Fruit fly (Drosophila melanogaster) whole organism, pupa: Measurements from ENCODE around the gene CG6465.

Source experiments
- CG10348 ChIP-seq: fragments of 200-800 bp; sonication (Bioruptor generic); IDR thresholded peaks from 2 replicates; pipeline ENCODE4 v1.3.6; 2022; ENCODE audit warnings: missing biosample characterization, missing genetic modification characterization
- CG12605 ChIP-seq: fragments of 200-800 bp; sonication (Bioruptor generic); IDR thresholded peaks from 2 replicates; pipeline ENCODE4 v1.3.6; 2022; ENCODE audit warnings: missing biosample characterization, missing genetic modification characterization
- CG13204 ChIP-seq: fragments of 200-800 bp; sonication (Bioruptor generic); optimal IDR thresholded peaks from 2 replicates; lab custom pipeline; 2018; ENCODE audit warnings: missing biosample characterization, mild to moderate bottlenecking, missing genetic modification characterization, moderate library complexity
- CG14655 ChIP-seq: fragments of 200-800 bp; sonication (Bioruptor generic); optimal IDR thresholded peaks from 3 replicates; lab custom pipeline; 2017; ENCODE audit warnings: mild to moderate bottlenecking, missing biosample characterization, missing genetic modification reagents, missing genetic modification characterization
- CG15710 ChIP-seq: fragments of 200-800 bp; sonication (Bioruptor generic); optimal IDR thresholded peaks from 2 replicates; lab custom pipeline; 2018; ENCODE audit warnings: missing biosample characterization, mild to moderate bottlenecking, missing genetic modification characterization, moderate library complexity
- CG17806 ChIP-seq: fragments of 200-800 bp; sonication (Bioruptor generic); optimal IDR thresholded peaks from 2 replicates; lab custom pipeline; 2018; ENCODE audit warnings: missing biosample characterization, mild to moderate bottlenecking, missing genetic modification characterization, moderate library complexity
- CG32121 ChIP-seq: fragments of 200-800 bp; sonication (Bioruptor generic); IDR thresholded peaks from 2 replicates; pipeline ENCODE4 v1.3.6; 2022; ENCODE audit warnings: missing biosample characterization, missing genetic modification characterization
- CG34367 ChIP-seq: fragments of 200-800 bp; sonication (Bioruptor generic); optimal IDR thresholded peaks from 2 replicates; lab custom pipeline; 2018; ENCODE audit warnings: missing biosample characterization, mild to moderate bottlenecking, missing genetic modification characterization
- CG4496 ChIP-seq: fragments of 200-800 bp; sonication (Bioruptor generic); IDR thresholded peaks from 3 replicates; pipeline ENCODE4 v1.3.6; 2022; ENCODE audit warnings: missing biosample characterization, missing genetic modification characterization
- CG8159 ChIP-seq: fragments of 200-800 bp; sonication (Bioruptor generic); optimal IDR thresholded peaks from 3 replicates; lab custom pipeline; 2018; ENCODE audit warnings: missing biosample characterization, mild to moderate bottlenecking, missing genetic modification characterization, moderate library complexity
- CG8301 ChIP-seq: fragments of 200-800 bp; sonication (Bioruptor generic); optimal IDR thresholded peaks from 2 replicates; lab custom pipeline; 2018; ENCODE audit warnings: missing biosample characterization, mild to moderate bottlenecking, missing genetic modification characterization
- CG9948 ChIP-seq: fragments of 200-800 bp; sonication (Bioruptor generic); optimal IDR thresholded peaks from 2 replicates; lab custom pipeline; 2018; ENCODE audit warnings: missing biosample characterization, mild to moderate bottlenecking, missing genetic modification characterization, moderate library complexity
- D1 ChIP-seq: fragments of 200-800 bp; sonication (Bioruptor generic); optimal IDR thresholded peaks from 2 replicates; lab custom pipeline; 2018; ENCODE audit warnings: missing biosample characterization, mild to moderate bottlenecking, missing genetic modification characterization, moderate library complexity
- EcR ChIP-seq: fragments of 200-800 bp; sonication (Bioruptor generic); optimal IDR thresholded peaks from 3 replicates; lab custom pipeline; 2019; ENCODE audit warnings: missing biosample characterization, missing genetic modification characterization, mild to moderate bottlenecking, moderate library complexity, missing genetic modification reagents
- Ets98B ChIP-seq: fragments of 200-800 bp; sonication (Bioruptor generic); IDR thresholded peaks from 2 replicates; pipeline ENCODE4 v1.3.6; 2022; ENCODE audit warnings: missing biosample characterization, missing genetic modification characterization
- Pif1A ChIP-seq: fragments of 200-800 bp; sonication (Bioruptor generic); optimal IDR thresholded peaks from 3 replicates; lab custom pipeline; 2016; ENCODE audit warnings: missing biosample characterization, missing genetic modification characterization
- Pif1B ChIP-seq: fragments of 200-800 bp; sonication (Bioruptor generic); optimal IDR thresholded peaks from 3 replicates; lab custom pipeline; 2016; ENCODE audit warnings: missing biosample characterization, missing genetic modification characterization
- Snoo ChIP-seq: fragments of 200-800 bp; sonication (Bioruptor generic); optimal IDR thresholded peaks from 3 replicates; lab custom pipeline; 2017; ENCODE audit warnings: missing biosample characterization, mild to moderate bottlenecking, missing genetic modification characterization, inconsistent platforms
- fd96Ca ChIP-seq: fragments of 200-800 bp; sonication (Bioruptor generic); IDR thresholded peaks from 3 replicates; pipeline ENCODE4 v1.3.6; 2022; ENCODE audit warnings: missing biosample characterization, missing genetic modification characterization
- gl ChIP-seq: fragments of 200-800 bp; sonication (Bioruptor generic); optimal IDR thresholded peaks from 2 replicates; lab custom pipeline; 2018; ENCODE audit warnings: missing biosample characterization, mild to moderate bottlenecking, missing genetic modification characterization
- rn ChIP-seq: fragments of 200-800 bp; sonication (Bioruptor generic); IDR thresholded peaks from 2 replicates; pipeline ENCODE4 v1.3.6; 2022; ENCODE audit warnings: missing biosample characterization, missing genetic modification characterization

CG6465 gene

DNA sequence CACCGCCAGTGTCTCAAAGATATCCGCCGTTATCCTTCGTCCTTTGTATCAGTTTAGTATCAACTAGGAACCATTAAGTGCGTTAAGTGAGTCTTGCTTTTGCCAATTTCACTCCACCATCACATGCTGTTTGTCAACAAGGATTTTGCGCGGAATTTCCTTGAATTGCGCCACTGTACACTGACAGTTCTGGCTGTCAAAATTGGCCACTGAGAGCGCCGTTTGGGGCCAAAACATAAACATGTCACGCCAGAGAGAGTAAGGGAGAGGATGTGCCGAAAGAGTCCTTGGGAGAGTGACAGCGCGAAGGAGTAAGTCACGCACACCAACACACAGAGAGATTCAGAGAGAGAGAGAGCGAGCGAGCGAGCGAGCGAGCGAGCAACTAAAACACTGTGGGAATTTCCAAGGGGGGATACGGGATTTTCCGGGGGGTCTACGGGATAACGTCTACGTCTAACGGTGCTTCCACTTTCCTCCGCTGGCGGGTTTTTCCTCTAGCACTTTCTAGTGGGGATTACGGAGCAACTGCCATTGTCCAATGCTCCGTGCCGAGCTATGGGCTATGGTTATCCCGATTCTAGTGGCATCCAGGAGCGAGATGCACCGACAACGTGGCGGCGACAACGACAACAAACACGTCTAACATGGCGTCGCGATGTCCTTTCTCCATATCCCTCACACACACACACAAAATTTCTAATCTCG is 38.3 kb downstream of the CG6465 start:
- TF ChIP-seq CG15710 (tag; lab: Kevin White, UChicago) (no peak), CG4496 (GFP tag; lab: Robert Waterston, UW) (no peak), gl (tag; lab: Kevin White, UChicago) (no peak), CG10348 (GFP tag; lab: Robert Waterston, UW) (no peak), CG8159 (tag; lab: Kevin White, UChicago) (no peak), Ets98B (GFP tag; lab: Robert Waterston, UW) (no peak), rn (GFP tag; lab: Robert Waterston, UW) (no peak), CG34367 (tag; lab: Kevin White, UChicago) (no peak), D1 (no peak), EcR (GFP tag; lab: Kevin White, UChicago) (no peak), Snoo (tag; lab: Kevin White, UChicago) (no peak), CG8301 (tag; lab: Kevin White, UChicago) (no peak), fd96Ca (no peak), CG9948 (tag; lab: Kevin White, UChicago) (no peak)

DNA sequence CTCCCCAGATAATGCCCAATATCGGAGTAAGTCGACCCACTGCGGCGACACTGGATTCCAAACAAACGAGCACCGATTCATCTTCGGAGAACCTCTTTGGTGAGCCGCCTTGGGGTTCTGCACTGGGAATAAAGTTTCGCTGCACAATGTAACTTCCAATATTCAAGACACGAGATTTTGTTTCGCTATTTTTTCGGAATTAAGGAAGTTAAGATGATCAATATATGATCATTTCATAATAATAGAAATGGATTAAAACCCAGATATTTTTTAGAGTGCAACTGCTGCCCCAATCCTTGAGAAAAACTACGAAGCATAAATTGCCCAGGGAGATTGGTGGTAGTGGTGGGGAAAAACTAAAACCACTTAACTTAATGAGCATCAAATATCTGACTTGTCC is 41.0 kb downstream of the CG6465 start:
- TF ChIP-seq CG10348 (GFP tag; lab: Robert Waterston, UW) (no peak), CG8301 (tag; lab: Kevin White, UChicago) (peak; percentile 40), CG4496 (GFP tag; lab: Robert Waterston, UW) (0 out of 3 replicates have a peak, but pooled peaks have one; percentile 11), CG17806 (peak; percentile 15), CG14655 (peak; percentile 32), gl (tag; lab: Kevin White, UChicago) (no peak), CG12605 (GFP tag; lab: Robert Waterston, UW) (no peak), CG8159 (tag; lab: Kevin White, UChicago) (peak; percentile 3), D1 (no peak)

DNA sequence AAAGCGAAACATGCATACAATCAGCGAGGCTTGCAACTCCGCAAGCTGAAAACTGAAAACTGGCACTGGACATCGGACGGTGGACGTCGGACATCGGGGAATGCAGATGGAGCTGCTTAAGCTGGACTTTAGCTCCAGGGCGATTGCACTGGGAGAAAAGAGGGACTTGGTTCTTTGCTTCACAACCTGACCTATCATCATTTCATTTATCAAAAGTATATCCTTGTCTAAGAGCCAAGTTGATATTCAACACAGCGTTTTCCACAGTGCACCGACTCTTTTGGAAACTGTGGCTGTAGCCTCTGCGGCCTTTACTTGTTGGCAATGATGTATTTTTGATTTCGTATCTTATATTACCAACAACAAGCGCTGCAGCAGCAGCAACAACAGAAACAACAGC is 43.2 kb downstream of the CG6465 start:
- TF ChIP-seq CG4496 (GFP tag; lab: Robert Waterston, UW) (peak; percentile 81), rn (GFP tag; lab: Robert Waterston, UW) (peak; percentile 27; the same call in 1 of the 2 replicates), CG15710 (tag; lab: Kevin White, UChicago) (peak; percentile 48), Pif1B (peak; percentile 62), Pif1A (GFP tag; lab: Kevin White, UChicago) (peak; percentile 71), Ets98B (GFP tag; lab: Robert Waterston, UW) (peak; percentile 87), CG13204 (GFP tag; lab: Kevin White, UChicago) (peak; percentile 54), CG8301 (tag; lab: Kevin White, UChicago) (peak; percentile 75), CG17806 (peak; percentile 70), Snoo (tag; lab: Kevin White, UChicago) (peak; percentile 59), CG32121 (GFP tag; lab: Robert Waterston, UW) (peak; percentile 61), D1 (no peak), CG9948 (tag; lab: Kevin White, UChicago) (peak; percentile 46), fd96Ca (peak; percentile 77; the same call in 2 of the 3 replicates), gl (tag; lab: Kevin White, UChicago) (peak; percentile 35), CG14655 (peak; percentile 77), CG10348 (GFP tag; lab: Robert Waterston, UW) (no peak), CG8159 (tag; lab: Kevin White, UChicago) (peak; percentile 65), CG12605 (GFP tag; lab: Robert Waterston, UW) (peak; percentile 69; the same call in 1 of the 2 replicates), CG34367 (tag; lab: Kevin White, UChicago) (peak; percentile 54), EcR (GFP tag; lab: Kevin White, UChicago) (no peak)

DNA sequence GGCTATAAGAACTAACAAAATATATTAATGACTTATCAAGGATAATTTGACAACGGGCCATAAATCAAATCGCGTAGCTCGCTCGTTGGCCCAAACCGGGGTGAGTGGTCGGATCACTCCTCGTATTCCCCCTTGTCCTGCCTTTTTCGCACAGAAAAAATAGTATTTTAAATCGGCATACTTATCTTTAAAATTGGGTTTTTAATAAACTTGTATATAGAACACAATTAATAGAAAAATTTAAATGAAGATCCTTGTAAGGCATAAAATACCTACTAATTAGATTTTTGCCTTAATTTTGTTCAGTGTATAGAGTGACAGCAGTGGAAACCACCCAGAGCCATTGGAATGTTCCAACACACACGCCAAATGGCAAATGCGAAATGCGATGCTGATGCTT is 45.2 kb downstream of the CG6465 start:
- TF ChIP-seq Pif1A (GFP tag; lab: Kevin White, UChicago) (peak; percentile 38), fd96Ca (no peak), D1 (no peak), CG9948 (tag; lab: Kevin White, UChicago) (peak; percentile 35), CG8301 (tag; lab: Kevin White, UChicago) (peak; percentile 41), EcR (GFP tag; lab: Kevin White, UChicago) (no peak), CG8159 (tag; lab: Kevin White, UChicago) (peak; percentile 26), CG17806 (peak; percentile 13), CG10348 (GFP tag; lab: Robert Waterston, UW) (no peak), CG15710 (tag; lab: Kevin White, UChicago) (no peak), Ets98B (GFP tag; lab: Robert Waterston, UW) (0 out of 2 replicates have a peak, but pooled peaks have one; percentile 23), CG14655 (peak; percentile 13)
- TF ChIP-seq, all 21 proteins: peak for 7

DNA sequence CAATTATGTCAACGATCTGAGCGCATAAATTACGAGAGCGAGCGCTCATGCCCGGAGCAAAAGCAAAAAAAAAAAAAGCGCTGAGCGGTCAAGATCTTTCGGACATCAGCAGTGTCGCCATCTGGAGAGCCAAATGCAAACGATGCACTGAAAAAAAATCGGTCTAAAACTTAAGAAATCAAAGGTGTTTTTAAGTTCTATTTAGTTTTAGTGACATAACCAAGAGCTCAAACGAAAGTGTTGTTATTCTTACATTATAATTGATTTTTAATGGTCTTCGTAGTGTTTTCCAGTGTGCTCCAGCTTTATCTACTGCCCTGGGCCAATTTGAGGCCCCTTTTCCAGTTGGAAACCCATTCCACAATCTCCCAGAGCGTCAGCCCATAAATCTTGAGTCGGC is 47.1 kb downstream of the CG6465 start:
- TF ChIP-seq CG12605 (GFP tag; lab: Robert Waterston, UW) (peak; percentile 34; the same call in 1 of the 2 replicates), D1 (no peak), CG13204 (GFP tag; lab: Kevin White, UChicago) (no peak), Pif1A (GFP tag; lab: Kevin White, UChicago) (peak; percentile 42), CG17806 (peak; percentile 63), CG10348 (GFP tag; lab: Robert Waterston, UW) (no peak), fd96Ca (peak; percentile 54; the same call in 2 of the 3 replicates), Ets98B (GFP tag; lab: Robert Waterston, UW) (0 out of 2 replicates have a peak, but pooled peaks have one; percentile 38), Pif1B (peak; percentile 34), CG9948 (tag; lab: Kevin White, UChicago) (peak; percentile 47), CG8301 (tag; lab: Kevin White, UChicago) (peak; percentile 25), CG34367 (tag; lab: Kevin White, UChicago) (peak; percentile 49), EcR (GFP tag; lab: Kevin White, UChicago) (no peak), rn (GFP tag; lab: Robert Waterston, UW) (no peak), Snoo (tag; lab: Kevin White, UChicago) (peak; percentile 12), CG32121 (GFP tag; lab: Robert Waterston, UW) (peak; percentile 12; the same call in 1 of the 2 replicates), CG14655 (peak; percentile 67), CG4496 (GFP tag; lab: Robert Waterston, UW) (peak; percentile 66; the same call in 1 of the 3 replicates), CG8159 (tag; lab: Kevin White, UChicago) (peak; percentile 51), gl (tag; lab: Kevin White, UChicago) (no peak), CG15710 (tag; lab: Kevin White, UChicago) (peak; percentile 43)
